Worm (Caenorhabditis elegans): Measurements from ENCODE around the gene W01C8.5.

- TF ChIP-seq ces-1 (GFP tag; optimal IDR thresholded peaks at IDR 0.05) (no peak), fkh-10 (GFP tag; optimal IDR thresholded peaks at IDR 0.05) (no peak), unc-62 (GFP tag; optimal IDR thresholded peaks at IDR 0.05) (no peak), nhr-11 (tag; optimal IDR thresholded peaks at IDR 0.05) (no peak), ama-1 (optimal IDR thresholded peaks at IDR 0.05) (no peak), egl-27 (tag; optimal IDR thresholded peaks at IDR 0.05) (no peak), mef-2 (tag; optimal IDR thresholded peaks at IDR 0.05) (no peak), egl-13 (tag; optimal IDR thresholded peaks at IDR 0.05) (no peak), nhr-90 (tag; optimal IDR thresholded peaks at IDR 0.05; ENCODE audit: poor library complexity) (no peak), blmp-1 (tag; optimal IDR thresholded peaks at IDR 0.05) (no peak), nhr-20 (tag; optimal IDR thresholded peaks at IDR 0.05) (no peak), F16B12.6 (tag; optimal IDR thresholded peaks at IDR 0.05) (no peak)
Measured at ce11 chrX:5697208-5697607, at the start of gene W01C8.5.

Measured in whole organism, L1 larva.